Fruit fly (Drosophila melanogaster) whole organism, embryonic: Measurements from ENCODE around the gene CG9133.

Experiments
- ATbp ChIP-seq: fragments of 200-800 bp; sonication (Bioruptor generic); optimal IDR thresholded peaks from 2 replicates; lab custom pipeline; 2017; ENCODE audit warnings: missing biosample characterization, mild to moderate bottlenecking, missing genetic modification characterization, missing genetic modification reagents
- CG10267 ChIP-seq: fragments of 200-800 bp; sonication (Bioruptor generic); optimal IDR thresholded peaks from 2 replicates; lab custom pipeline; 2018; ENCODE audit warnings: missing biosample characterization, mild to moderate bottlenecking, missing genetic modification characterization, moderate library complexity
- CG12769 ChIP-seq: fragments of 200-800 bp; sonication (Bioruptor generic); optimal IDR thresholded peaks from 2 replicates; lab custom pipeline; 2019; ENCODE audit warnings: missing biosample characterization, mild to moderate bottlenecking, missing genetic modification characterization, moderate library complexity
- CG13894 ChIP-seq: fragments of 200-800 bp; sonication (Bioruptor generic); optimal IDR thresholded peaks from 3 replicates; lab custom pipeline; 2018; ENCODE audit warnings: missing biosample characterization, mild to moderate bottlenecking, missing genetic modification characterization, moderate library complexity
- CG14860 ChIP-seq: fragments of 200-800 bp; sonication (Bioruptor generic); IDR thresholded peaks from 3 replicates; pipeline ENCODE4 v1.3.6; 2022; ENCODE audit warnings: missing biosample characterization, missing genetic modification characterization; ENCODE audit not compliant: partially characterized antibody
- CG15269 ChIP-seq: fragments of 200-800 bp; sonication (Bioruptor generic); optimal IDR thresholded peaks from 2 replicates; lab custom pipeline; 2018; ENCODE audit warnings: missing biosample characterization, mild to moderate bottlenecking, missing genetic modification characterization, moderate library complexity
- CG17568 ChIP-seq: fragments of 200-800 bp; sonication (Bioruptor generic); optimal IDR thresholded peaks from 2 replicates; lab custom pipeline; 2018; ENCODE audit warnings: missing biosample characterization, mild to moderate bottlenecking, missing genetic modification characterization, moderate library complexity
- CG17802 ChIP-seq: fragments of 200-800 bp; sonication (Bioruptor generic); optimal IDR thresholded peaks from 2 replicates; lab custom pipeline; 2018; ENCODE audit warnings: missing biosample characterization, mild to moderate bottlenecking, missing genetic modification characterization, moderate library complexity
- CG17829 ChIP-seq: fragments of 200-800 bp; optimal IDR thresholded peaks from 2 replicates; lab custom pipeline; 2019; ENCODE audit warnings: missing biosample characterization, mild to moderate bottlenecking, missing genetic modification characterization, moderate library complexity
- CG18599 ChIP-seq: fragments of 200-800 bp; sonication (Bioruptor generic); optimal IDR thresholded peaks from 3 replicates; lab custom pipeline; 2017; ENCODE audit warnings: missing biosample characterization, missing genetic modification characterization, mild to moderate bottlenecking, moderate library complexity, missing genetic modification reagents
- CG2875 ChIP-seq: fragments of 200-800 bp; sonication (Bioruptor generic); optimal IDR thresholded peaks from 2 replicates; lab custom pipeline; 2017; ENCODE audit warnings: missing biosample characterization, mild to moderate bottlenecking, missing genetic modification characterization, missing genetic modification reagents
- CG30020 ChIP-seq: fragments of 200-800 bp; optimal IDR thresholded peaks from 2 replicates; lab custom pipeline; 2019; ENCODE audit warnings: missing biosample characterization, mild to moderate bottlenecking, missing genetic modification characterization, moderate library complexity
- CG31224 ChIP-seq: fragments of 200-800 bp; sonication (Bioruptor generic); IDR thresholded peaks from 2 replicates; pipeline ENCODE4 v1.3.6; 2022; ENCODE audit warnings: missing biosample characterization, missing genetic modification characterization
- CG3726 ChIP-seq: fragments of 200-800 bp; sonication (Bioruptor generic); IDR thresholded peaks from 3 replicates; pipeline ENCODE4, ENCODE4 v1.3.6; 2022; ENCODE audit warnings: missing biosample characterization, missing genetic modification characterization
- CG43689 ChIP-seq: fragments of 200-800 bp; sonication (Bioruptor generic); IDR thresholded peaks from 2 replicates; pipeline ENCODE4 v1.3.6; 2022; ENCODE audit warnings: missing biosample characterization, missing genetic modification characterization
- CG6683 ChIP-seq: fragments of 200-800 bp; sonication (Bioruptor generic); optimal IDR thresholded peaks from 2 replicates; lab custom pipeline; 2017; ENCODE audit warnings: missing biosample characterization, mild to moderate bottlenecking, missing genetic modification characterization, missing genetic modification reagents
- CG6765 ChIP-seq: fragments of 200-800 bp; sonication (Bioruptor generic); optimal IDR thresholded peaks from 3 replicates; lab custom pipeline; 2017; ENCODE audit warnings: missing biosample characterization, mild to moderate bottlenecking, missing genetic modification characterization
- CG7372 ChIP-seq: fragments of 200-800 bp; sonication (Bioruptor generic); IDR thresholded peaks from 2 replicates; pipeline ENCODE4 v1.3.6; 2022; ENCODE audit warnings: missing biosample characterization, missing genetic modification characterization
- CG8281 ChIP-seq: fragments of 200-800 bp; sonication (Bioruptor generic); optimal IDR thresholded peaks from 2 replicates; lab custom pipeline; 2018; ENCODE audit warnings: missing biosample characterization, mild to moderate bottlenecking, missing genetic modification characterization, moderate library complexity
- CG8388 ChIP-seq: fragments of 200-800 bp; sonication (Bioruptor generic); optimal IDR thresholded peaks from 2 replicates; lab custom pipeline; 2019; ENCODE audit warnings: missing biosample characterization, mild to moderate bottlenecking, missing genetic modification characterization, moderate library complexity
- CTCF ChIP-seq: fragments of 200-800 bp; sonication (Bioruptor generic); optimal IDR thresholded peaks from 2 replicates; lab custom pipeline; 2017; ENCODE audit warnings: missing biosample characterization, mild to moderate bottlenecking, missing genetic modification characterization, moderate library complexity
- Chrac-16 ChIP-seq: fragments of 200-800 bp; sonication (Bioruptor generic); optimal IDR thresholded peaks from 3 replicates; lab custom pipeline; 2016; ENCODE audit warnings: missing biosample characterization, missing genetic modification characterization
- Dref ChIP-seq: fragments of 200-800 bp; sonication (Bioruptor generic); IDR thresholded peaks from 2 replicates; pipeline ENCODE4 v1.3.6; 2022; ENCODE audit warnings: missing biosample characterization, missing genetic modification characterization
- Gug ChIP-seq: fragments of 200-800 bp; sonication (Bioruptor generic); IDR thresholded peaks from 4 replicates; pipeline ENCODE4 v1.3.6; 2022; ENCODE audit warnings: missing biosample characterization, missing genetic modification characterization
- HLH4C ChIP-seq: fragments of 200-800 bp; sonication (Bioruptor generic); IDR thresholded peaks from 3 replicates; pipeline ENCODE4 v1.3.6; 2022; ENCODE audit warnings: missing biosample characterization, missing genetic modification characterization; ENCODE audit not compliant: partially characterized antibody
- Hand ChIP-seq: fragments of 200-800 bp; sonication (Bioruptor generic); optimal IDR thresholded peaks from 2 replicates; lab custom pipeline; 2017; ENCODE audit warnings: mild to moderate bottlenecking, missing biosample characterization, missing genetic modification reagents, missing genetic modification characterization
- Jarid2 ChIP-seq: fragments of 200-800 bp; sonication (Bioruptor generic); optimal IDR thresholded peaks from 3 replicates; lab custom pipeline; 2017; ENCODE audit warnings: mild to moderate bottlenecking, missing biosample characterization, missing genetic modification reagents, missing genetic modification characterization
- Sry-δ ChIP-seq: fragments of 200-800 bp; sonication (Bioruptor generic); optimal IDR thresholded peaks from 2 replicates; lab custom pipeline; 2016; ENCODE audit warnings: missing biosample characterization, missing genetic modification characterization
- Trl ChIP-seq, 3 experiments: fragments of >200 bp in 2 of 3; fragments of 200-800 bp in 1 of 3; sonication (Bioruptor generic) in 1 of 3; optimal IDR thresholded peaks; 2 replicates in 1 of 3; 3 replicates in 2 of 3; lab custom pipeline; 2016 to 2017; ENCODE audit warnings: missing biosample characterization in 1 of 3, missing genetic modification characterization in 1 of 3
- abd-A ChIP-seq: fragments of 200-800 bp; sonication (Bioruptor generic); optimal IDR thresholded peaks from 3 replicates; lab custom pipeline; 2019; ENCODE audit warnings: missing biosample characterization, mild to moderate bottlenecking, missing genetic modification characterization, moderate library complexity
- al ChIP-seq: fragments of 200-800 bp; sonication (Bioruptor generic); IDR thresholded peaks from 2 replicates; pipeline ENCODE4 v1.3.6; 2022; ENCODE audit warnings: missing biosample characterization, missing genetic modification characterization
- chn ChIP-seq: fragments of 200-800 bp; sonication (Bioruptor generic); optimal IDR thresholded peaks from 2 replicates; lab custom pipeline; 2016; ENCODE audit warnings: missing biosample characterization, missing genetic modification characterization
- dysf ChIP-seq: fragments of 200-800 bp; sonication (Bioruptor generic); IDR thresholded peaks from 3 replicates; pipeline ENCODE4 v1.3.6; 2022; ENCODE audit warnings: missing biosample characterization, missing genetic modification characterization
- esg ChIP-seq: fragments of 200-800 bp; sonication (Bioruptor generic); conservative IDR thresholded peaks from 2 replicates; pipeline ENCODE4 v1.3.6; 2022; ENCODE audit warnings: missing biosample characterization, missing genetic modification characterization
- exex ChIP-seq: fragments of 200-800 bp; sonication (Bioruptor generic); optimal IDR thresholded peaks from 4 replicates; lab custom pipeline; 2018; ENCODE audit warnings: missing biosample characterization, mild to moderate bottlenecking, missing genetic modification characterization, moderate library complexity
- gt ChIP-seq: fragments of 200-800 bp; sonication (Bioruptor generic); IDR thresholded peaks from 2 replicates; pipeline ENCODE4 v1.3.6; 2022; ENCODE audit warnings: missing biosample characterization, missing genetic modification characterization
- h ChIP-seq: fragments of >200 bp; optimal IDR thresholded peaks from 2 replicates; lab custom pipeline; 2017
- knrl ChIP-seq: fragments of 200-800 bp; sonication (Bioruptor generic); IDR thresholded peaks from 3 replicates; pipeline ENCODE4 v1.3.6; 2022; ENCODE audit warnings: missing biosample characterization, missing genetic modification characterization; ENCODE audit not compliant: partially characterized antibody
- lola ChIP-seq, 3 experiments: fragments of >200 bp in 2 of 3; fragments of 200-800 bp in 1 of 3; sonication (Bioruptor generic) in 1 of 3; optimal IDR thresholded peaks; 2 replicates each; lab custom pipeline; 2017 to 2019; ENCODE audit warnings: missing biosample characterization in 3 of 3, missing genetic modification characterization in 3 of 3, mild to moderate bottlenecking in 1 of 3, moderate library complexity in 1 of 3
- pb ChIP-seq: fragments of 200-800 bp; sonication (Bioruptor generic); optimal IDR thresholded peaks from 3 replicates; lab custom pipeline; 2016; ENCODE audit warnings: missing biosample characterization, missing genetic modification characterization
- peb ChIP-seq: fragments of 200-800 bp; sonication (Bioruptor generic); IDR thresholded peaks from 2 replicates; pipeline ENCODE4 v1.3.6; 2022; ENCODE audit warnings: missing biosample characterization, missing genetic modification characterization
- pho ChIP-seq: fragments of 200-800 bp; sonication (Bioruptor generic); optimal IDR thresholded peaks from 2 replicates; lab custom pipeline; 2016; ENCODE audit warnings: missing biosample characterization, missing genetic modification characterization
- psq ChIP-seq: fragments of 200-800 bp; sonication (Bioruptor generic); optimal IDR thresholded peaks from 2 replicates; lab custom pipeline; 2017; ENCODE audit warnings: missing biosample characterization, missing genetic modification characterization
- ranshi ChIP-seq: fragments of 200-800 bp; sonication (Bioruptor generic); IDR thresholded peaks from 2 replicates; pipeline ENCODE4 v1.3.6; 2022; ENCODE audit warnings: missing biosample characterization, missing genetic modification characterization
- salm ChIP-seq: fragments of 200-800 bp; sonication (Bioruptor generic); optimal IDR thresholded peaks from 2 replicates; lab custom pipeline; 2018; ENCODE audit warnings: missing biosample characterization, mild to moderate bottlenecking, missing genetic modification characterization
- sd ChIP-seq: fragments of 200-800 bp; sonication (Bioruptor generic); optimal IDR thresholded peaks from 3 replicates; lab custom pipeline; 2018; ENCODE audit warnings: missing biosample characterization, mild to moderate bottlenecking, missing genetic modification characterization, moderate library complexity
- ssp ChIP-seq: fragments of 200-800 bp; sonication (Bioruptor generic); IDR thresholded peaks from 2 replicates; pipeline ENCODE4 v1.3.6; 2022; ENCODE audit warnings: missing biosample characterization, missing genetic modification characterization
- vnd ChIP-seq: fragments of 200-800 bp; sonication (Bioruptor generic); IDR thresholded peaks from 3 replicates; pipeline ENCODE4 v1.3.6; 2022; ENCODE audit warnings: missing biosample characterization, missing genetic modification characterization; ENCODE audit not compliant: partially characterized antibody
- zfh1 ChIP-seq: fragments of 200-800 bp; sonication (Bioruptor generic); IDR thresholded peaks from 3 replicates; pipeline ENCODE4 v1.3.6; 2022; ENCODE audit warnings: missing biosample characterization, missing genetic modification characterization
- zfh2 ChIP-seq: fragments of 200-800 bp; sonication (Bioruptor generic); optimal IDR thresholded peaks from 2 replicates; lab custom pipeline; 2016; ENCODE audit warnings: missing biosample characterization, missing genetic modification characterization

CG9133 gene

dm6 chr3L:1269013-1269412 is 17.2 kb downstream of the CG9133 start (continued):
- TF ChIP-seq ATbp (GFP tag; lab: Kevin White, UChicago) = no peak
- no peak for TF ChIP-seq lola (GFP tag; optimal IDR thresholded peaks at IDR 0.05; lab: Kevin White, UChicago)
- TF ChIP-seq Dref (GFP tag; lab: Robert Waterston, UW) = no peak
- no peak for TF ChIP-seq CG7372
- TF ChIP-seq peb (GFP tag; lab: Robert Waterston, UW) = no peak

dm6 chr3L:1275767-1276166 is 24.0 kb downstream of the CG9133 start, which contains the start of gene CG32333:
Gene CG32333, plus strand, starts transcription at chr3L:1275956.
- TF ChIP-seq CG3726 (GFP tag; lab: Robert Waterston, UW) = no peak
- peak; percentile 45 for TF ChIP-seq Jarid2 (GFP tag; lab: Kevin White, UChicago)
- TF ChIP-seq CG31224 (GFP tag; lab: Robert Waterston, UW) = no peak
- no peak for TF ChIP-seq esg (GFP tag; lab: Robert Waterston, UW)
- no peak for TF ChIP-seq CG6765 (GFP tag; lab: Kevin White, UChicago)
- no peak for TF ChIP-seq zfh1 (GFP tag; lab: Robert Waterston, UW)
- peak; percentile 31 for TF ChIP-seq sd (tag; lab: Kevin White, UChicago)
- no peak for TF ChIP-seq CG8281 (tag; lab: Kevin White, UChicago)
- no peak for TF ChIP-seq CG18599 (GFP tag; lab: Kevin White, UChicago)
- peak; percentile 19 for TF ChIP-seq CG13894 (tag; lab: Kevin White, UChicago)
- TF ChIP-seq knrl (GFP tag; lab: Robert Waterston, UW) = no peak
- no peak for TF ChIP-seq psq (GFP tag; lab: Kevin White, UChicago)
- TF ChIP-seq CG2875 = no peak
- TF ChIP-seq CTCF = no peak
- TF ChIP-seq dysf (GFP tag; lab: Robert Waterston, UW) = no peak
- peak; percentile 34; the same call in 1 of the 2 replicates for TF ChIP-seq ranshi (GFP tag; lab: Robert Waterston, UW)
- no peak for TF ChIP-seq zfh2 (GFP tag; lab: Kevin White, UChicago)
- no peak for TF ChIP-seq CG14860 (GFP tag; lab: Robert Waterston, UW)
- TF ChIP-seq CG8388 (GFP tag; lab: Kevin White, UChicago) = no peak
- TF ChIP-seq pb (GFP tag; lab: Kevin White, UChicago) = no peak
- no peak for TF ChIP-seq Sry-δ
- TF ChIP-seq Trl (optimal IDR thresholded peaks at IDR 0.05; lab: Kevin White, UChicago) = peak; percentile 42 to 68
- TF ChIP-seq Trl (GFP tag; optimal IDR thresholded peaks at IDR 0.05; lab: Kevin White, UChicago) = no peak
- no peak for TF ChIP-seq exex
- 0 out of 3 replicates have a peak, but pooled peaks have one; percentile 15 for TF ChIP-seq HLH4C (GFP tag; lab: Robert Waterston, UW)
- TF ChIP-seq Hand = no peak
- no peak for TF ChIP-seq pho (GFP tag; lab: Kevin White, UChicago)
- TF ChIP-seq abd-A (tag; lab: Kevin White, UChicago) = peak; percentile 2
- no peak for TF ChIP-seq al (GFP tag; lab: Robert Waterston, UW)
- peak; percentile 28 for TF ChIP-seq CG12769
- TF ChIP-seq CG10267 (tag; lab: Kevin White, UChicago) = no peak
- TF ChIP-seq vnd = no peak
- TF ChIP-seq CG6683 = no peak
- TF ChIP-seq CG17829 = no peak
- TF ChIP-seq CG43689 (GFP tag; lab: Robert Waterston, UW) = no peak
- no peak for TF ChIP-seq CG30020 (tag; lab: Kevin White, UChicago)
- TF ChIP-seq Chrac-16 (GFP tag; lab: Kevin White, UChicago) = no peak
- TF ChIP-seq h (lab: Kevin White, UChicago) = no peak
- no peak for TF ChIP-seq CG17802 (tag; lab: Kevin White, UChicago)
- no peak for TF ChIP-seq salm (tag; lab: Kevin White, UChicago)
- TF ChIP-seq ssp (GFP tag; lab: Robert Waterston, UW) = no peak
- TF ChIP-seq CG17568 (GFP tag; lab: Kevin White, UChicago) = no peak
- TF ChIP-seq chn (GFP tag; lab: Kevin White, UChicago) = no peak
- no peak for TF ChIP-seq CG15269 (tag; lab: Kevin White, UChicago)
- no peak for TF ChIP-seq gt
- no peak for TF ChIP-seq Gug (GFP tag; lab: Robert Waterston, UW)
